Fruit fly (Drosophila melanogaster) whole organism, embryonic: ENCODE data around the gene ghi.

Experiments used
- CG11247 ChIP-seq: fragments of 200-800 bp; sonication (Bioruptor generic); IDR thresholded peaks from 2 replicates; pipeline ENCODE4 v1.3.6; 2022; ENCODE audit warnings: missing biosample characterization, missing genetic modification characterization
- CG11695 ChIP-seq: fragments of 200-800 bp; sonication (Bioruptor generic); IDR thresholded peaks from 3 replicates; pipeline ENCODE4 v1.3.6; 2022; ENCODE audit warnings: missing biosample characterization, missing genetic modification characterization
- CG14667 ChIP-seq: fragments of 200-800 bp; sonication (Bioruptor generic); IDR thresholded peaks from 2 replicates; pipeline ENCODE4 v1.3.6; 2022; ENCODE audit warnings: missing biosample characterization, missing genetic modification characterization
- CG15479 ChIP-seq: fragments of 200-800 bp; sonication (Bioruptor generic); optimal IDR thresholded peaks from 3 replicates; lab custom pipeline; 2019; ENCODE audit warnings: missing biosample characterization, mild to moderate bottlenecking, missing genetic modification characterization, moderate library complexity
- CG16815 ChIP-seq: fragments of 200-800 bp; sonication (Bioruptor generic); optimal IDR thresholded peaks from 3 replicates; lab custom pipeline; 2017; ENCODE audit warnings: missing biosample characterization, mild to moderate bottlenecking, missing genetic modification characterization
- CG18262 ChIP-seq: fragments of 200-800 bp; optimal IDR thresholded peaks from 3 replicates; lab custom pipeline; 2019; ENCODE audit warnings: missing biosample characterization, mild to moderate bottlenecking, missing genetic modification characterization, moderate library complexity
- CG2875 ChIP-seq: fragments of 200-800 bp; sonication (Bioruptor generic); optimal IDR thresholded peaks from 2 replicates; lab custom pipeline; 2017; ENCODE audit warnings: missing biosample characterization, mild to moderate bottlenecking, missing genetic modification characterization, missing genetic modification reagents
- CG3065 ChIP-seq: fragments of 200-800 bp; sonication (Bioruptor generic); optimal IDR thresholded peaks from 2 replicates; lab custom pipeline; 2016; ENCODE audit warnings: missing biosample characterization, missing genetic modification characterization
- CG6765 ChIP-seq: fragments of 200-800 bp; sonication (Bioruptor generic); optimal IDR thresholded peaks from 3 replicates; lab custom pipeline; 2017; ENCODE audit warnings: missing biosample characterization, mild to moderate bottlenecking, missing genetic modification characterization
- CG9727 ChIP-seq: fragments of 200-800 bp; sonication (Bioruptor generic); optimal IDR thresholded peaks from 3 replicates; lab custom pipeline; 2017; ENCODE audit warnings: missing biosample characterization, mild to moderate bottlenecking, missing genetic modification characterization
- CG9797 ChIP-seq: fragments of 200-800 bp; sonication (Bioruptor generic); optimal IDR thresholded peaks from 3 replicates; lab custom pipeline; 2018; ENCODE audit warnings: missing biosample characterization, mild to moderate bottlenecking, missing genetic modification characterization
- CHES-1-like ChIP-seq: fragments of 200-800 bp; sonication (Bioruptor generic); optimal IDR thresholded peaks from 2 replicates; lab custom pipeline; 2016; ENCODE audit warnings: missing biosample characterization, missing genetic modification characterization
- D ChIP-seq, 2 experiments: fragments of 200-800 bp in 1 of 2; fragments of >200 bp in 1 of 2; sonication (Bioruptor generic) in 1 of 2; optimal IDR thresholded peaks; 2 replicates in 1 of 2; 3 replicates in 1 of 2; lab custom pipeline; 2017; ENCODE audit warnings: mild to moderate bottlenecking in 1 of 2, missing biosample characterization in 1 of 2, missing genetic modification characterization in 1 of 2, missing genetic modification reagents in 1 of 2
- Dip3 ChIP-seq: fragments of 200-800 bp; sonication (Bioruptor generic); optimal IDR thresholded peaks from 3 replicates; lab custom pipeline; 2016; ENCODE audit warnings: missing biosample characterization, missing genetic modification characterization
- Dp ChIP-seq: fragments of 200-800 bp; sonication (Bioruptor generic); optimal IDR thresholded peaks from 2 replicates; lab custom pipeline; 2018; ENCODE audit warnings: missing biosample characterization, mild to moderate bottlenecking, missing genetic modification characterization, moderate library complexity
- Dref ChIP-seq: fragments of 200-800 bp; sonication (Bioruptor generic); IDR thresholded peaks from 2 replicates; pipeline ENCODE4 v1.3.6; 2022; ENCODE audit warnings: missing biosample characterization, missing genetic modification characterization
- Gug ChIP-seq: fragments of 200-800 bp; sonication (Bioruptor generic); IDR thresholded peaks from 4 replicates; pipeline ENCODE4 v1.3.6; 2022; ENCODE audit warnings: missing biosample characterization, missing genetic modification characterization
- HLH3B ChIP-seq: fragments of 200-800 bp; sonication (Bioruptor generic); IDR thresholded peaks from 2 replicates; pipeline ENCODE4 v1.3.6; 2022; ENCODE audit warnings: missing biosample characterization, missing genetic modification characterization
- HmgD ChIP-seq: fragments of 200-800 bp; sonication (Bioruptor generic); optimal IDR thresholded peaks from 3 replicates; lab custom pipeline; 2016; ENCODE audit warnings: missing biosample characterization, missing genetic modification characterization
- MTF-1 ChIP-seq: fragments of 200-800 bp; sonication (Bioruptor generic); optimal IDR thresholded peaks from 2 replicates; lab custom pipeline; 2018; ENCODE audit warnings: missing biosample characterization, mild to moderate bottlenecking, missing genetic modification characterization, borderline replicate concordance
- Opbp ChIP-seq: fragments of 200-800 bp; sonication (Bioruptor generic); IDR thresholded peaks from 3 replicates; pipeline ENCODE4 v1.3.6; 2022; ENCODE audit warnings: missing biosample characterization, missing genetic modification characterization; ENCODE audit not compliant: partially characterized antibody
- Pdp1 ChIP-seq, 2 experiments: fragments of 200-800 bp; sonication (Bioruptor generic); optimal IDR thresholded peaks; 3 replicates each; lab custom pipeline; 2016; ENCODE audit warnings: missing biosample characterization in 2 of 2, missing genetic modification characterization in 2 of 2, mild to moderate bottlenecking in 1 of 2, moderate library complexity in 1 of 2
- Six4 ChIP-seq: fragments of 200-800 bp; sonication (Bioruptor generic); optimal IDR thresholded peaks from 2 replicates; lab custom pipeline; 2016; ENCODE audit warnings: missing biosample characterization, missing genetic modification characterization
- Trl ChIP-seq, 3 experiments: fragments of >200 bp in 2 of 3; fragments of 200-800 bp in 1 of 3; sonication (Bioruptor generic) in 1 of 3; optimal IDR thresholded peaks; 2 replicates in 1 of 3; 3 replicates in 2 of 3; lab custom pipeline; 2016 to 2017; ENCODE audit warnings: missing biosample characterization in 1 of 3, missing genetic modification characterization in 1 of 3
- ac ChIP-seq: fragments of 200-800 bp; sonication (Bioruptor generic); optimal IDR thresholded peaks from 3 replicates; lab custom pipeline; 2017; ENCODE audit warnings: missing biosample characterization, mild to moderate bottlenecking, missing genetic modification characterization
- az2 ChIP-seq: fragments of 200-800 bp; sonication (Bioruptor generic); optimal IDR thresholded peaks from 3 replicates; lab custom pipeline; 2016; ENCODE audit warnings: missing biosample characterization, missing genetic modification characterization
- cad ChIP-seq: fragments of >200 bp; optimal IDR thresholded peaks from 2 replicates; lab custom pipeline; 2017; ENCODE audit warnings: missing biosample characterization, missing genetic modification characterization
- crol ChIP-seq: fragments of 200-800 bp; sonication (Bioruptor generic); IDR thresholded peaks from 2 replicates; pipeline ENCODE4 v1.3.6; 2022; ENCODE audit warnings: missing biosample characterization, missing genetic modification characterization
- crp ChIP-seq, 2 experiments: fragments of 200-800 bp; sonication (Bioruptor generic); optimal IDR thresholded peaks; 2 replicates in 1 of 2; 3 replicates in 1 of 2; lab custom pipeline; 2017; ENCODE audit warnings: missing biosample characterization in 2 of 2, missing genetic modification characterization in 2 of 2, mild to moderate bottlenecking in 1 of 2, moderate library complexity in 1 of 2
- ems ChIP-seq: fragments of 200-800 bp; sonication (Bioruptor generic); optimal IDR thresholded peaks from 3 replicates; lab custom pipeline; 2016; ENCODE audit warnings: missing biosample characterization, missing genetic modification characterization
- exex ChIP-seq: fragments of 200-800 bp; sonication (Bioruptor generic); optimal IDR thresholded peaks from 4 replicates; lab custom pipeline; 2018; ENCODE audit warnings: missing biosample characterization, mild to moderate bottlenecking, missing genetic modification characterization, moderate library complexity
- fd64A ChIP-seq: fragments of 200-800 bp; sonication (Bioruptor generic); optimal IDR thresholded peaks from 3 replicates; lab custom pipeline; 2018; ENCODE audit warnings: missing biosample characterization, mild to moderate bottlenecking, missing genetic modification characterization
- gfzf ChIP-seq: fragments of 200-800 bp; sonication (Bioruptor generic); optimal IDR thresholded peaks from 2 replicates; lab custom pipeline; 2016; ENCODE audit warnings: missing biosample characterization, mild to moderate bottlenecking, missing genetic modification characterization, moderate library complexity
- grau ChIP-seq: fragments of 200-800 bp; optimal IDR thresholded peaks from 3 replicates; lab custom pipeline; 2019; ENCODE audit warnings: missing biosample characterization, mild to moderate bottlenecking, missing genetic modification characterization, moderate library complexity
- jumu ChIP-seq: fragments of 200-800 bp; sonication (Bioruptor generic); optimal IDR thresholded peaks from 3 replicates; lab custom pipeline; 2016; ENCODE audit warnings: missing biosample characterization, missing genetic modification characterization
- kni ChIP-seq: fragments of 200-800 bp; sonication (Bioruptor generic); optimal IDR thresholded peaks from 3 replicates; lab custom pipeline; 2017; ENCODE audit warnings: mild to moderate bottlenecking, missing biosample characterization, missing genetic modification reagents, missing genetic modification characterization
- luna ChIP-seq: fragments of 200-800 bp; sonication (Bioruptor generic); optimal IDR thresholded peaks from 2 replicates; lab custom pipeline; 2016; ENCODE audit warnings: missing biosample characterization, missing genetic modification characterization
- p53 ChIP-seq: fragments of 200-800 bp; sonication (Bioruptor generic); optimal IDR thresholded peaks from 2 replicates; lab custom pipeline; 2016; ENCODE audit warnings: missing biosample characterization, missing genetic modification characterization
- pfk ChIP-seq: fragments of 200-800 bp; sonication (Bioruptor generic); optimal IDR thresholded peaks from 2 replicates; lab custom pipeline; 2018; ENCODE audit warnings: missing biosample characterization, mild to moderate bottlenecking, missing genetic modification characterization, moderate library complexity
- ro ChIP-seq: fragments of 200-800 bp; sonication (Bioruptor generic); IDR thresholded peaks from 2 replicates; pipeline ENCODE4 v1.3.6; 2022; ENCODE audit warnings: missing biosample characterization, missing genetic modification characterization
- stwl ChIP-seq: fragments of 200-800 bp; sonication (Bioruptor generic); optimal IDR thresholded peaks from 3 replicates; lab custom pipeline; 2018; ENCODE audit warnings: missing biosample characterization, mild to moderate bottlenecking, missing genetic modification characterization, moderate library complexity
- tll ChIP-seq, 2 experiments: fragments of 200-800 bp in 1 of 2; fragments of >200 bp in 1 of 2; sonication (Bioruptor generic) in 1 of 2; optimal IDR thresholded peaks; 2 replicates each; lab custom pipeline; 2017 to 2019; ENCODE audit warnings: missing biosample characterization in 2 of 2, missing genetic modification characterization in 2 of 2, mild to moderate bottlenecking in 1 of 2, moderate library complexity in 1 of 2
- tup ChIP-seq: fragments of 200-800 bp; sonication (Bioruptor generic); optimal IDR thresholded peaks from 2 replicates; lab custom pipeline; 2016; ENCODE audit warnings: missing biosample characterization, mild to moderate bottlenecking, missing genetic modification characterization, moderate library complexity

Gene ghi

DNA sequence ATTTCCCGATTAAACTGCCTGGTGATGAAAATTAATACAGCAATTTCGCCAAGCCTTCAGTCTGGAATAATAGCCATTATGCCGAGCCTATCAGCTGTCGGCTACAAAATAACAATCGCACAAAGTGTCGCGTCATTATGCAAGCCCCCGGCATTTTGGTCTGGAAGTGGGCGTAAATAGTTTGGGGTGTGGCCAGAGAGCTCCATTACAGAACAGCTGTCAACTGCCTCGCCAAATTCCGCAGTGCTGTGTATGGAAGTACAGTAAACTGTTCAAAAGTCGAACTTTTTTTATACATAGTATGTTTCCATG, 30.9 kb upstream of the ghi start:
- peak; percentile 39 for TF ChIP-seq grau (tag; lab: Kevin White, UChicago)
- peak in 1 of 2 experiments; percentile 52 for TF ChIP-seq Pdp1 (GFP tag; optimal IDR thresholded peaks at IDR 0.05; lab: Kevin White, UChicago)
- TF ChIP-seq CG9727 (GFP tag; lab: Kevin White, UChicago) = no peak

dm6 chr3L:9421621-9422020, 30.1 kb upstream of the ghi start:
- TF ChIP-seq CG14667 (GFP tag; lab: Robert Waterston, UW) = no peak
- TF ChIP-seq p53 (GFP tag; lab: Kevin White, UChicago) = peak; percentile 98
- no peak for TF ChIP-seq ems (GFP tag; lab: Kevin White, UChicago)
- peak in 1 of 2 experiments; percentile 20 for TF ChIP-seq tll (GFP tag; optimal IDR thresholded peaks at IDR 0.05; lab: Kevin White, UChicago)
- TF ChIP-seq jumu (GFP tag; lab: Kevin White, UChicago) = no peak
- TF ChIP-seq ac (GFP tag; lab: Kevin White, UChicago) = peak; percentile 77
- TF ChIP-seq Opbp (GFP tag; lab: Robert Waterston, UW) = no peak
- no peak for TF ChIP-seq HmgD (GFP tag; lab: Kevin White, UChicago)
- no peak for TF ChIP-seq CG9797 (GFP tag; lab: Kevin White, UChicago)
- no peak for TF ChIP-seq Gug

DNA sequence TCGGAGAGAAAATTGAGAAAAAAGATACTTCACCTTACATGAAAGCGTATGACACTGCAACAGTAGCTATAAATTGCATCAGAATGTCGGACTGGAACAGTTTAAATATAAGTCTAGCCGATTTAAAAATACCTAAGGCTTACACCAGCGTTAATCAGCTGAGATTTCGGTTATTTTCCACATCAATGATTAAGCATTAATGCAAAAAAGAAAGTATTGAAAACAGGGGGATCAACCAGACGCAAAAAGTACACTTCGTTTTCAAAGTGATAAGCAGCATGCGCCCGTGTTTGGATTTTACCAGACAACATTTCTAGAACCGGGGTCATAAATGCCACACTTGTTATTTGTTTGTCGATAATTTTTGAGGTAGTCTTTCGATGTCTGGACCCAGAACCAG, 29.5 kb upstream of the ghi start:
- TF ChIP-seq stwl (tag; lab: Kevin White, UChicago) (no peak), CG15479 (GFP tag; lab: Kevin White, UChicago) (peak; percentile 59), cad (GFP tag; lab: Kevin White, UChicago) (peak; percentile 13)

DNA sequence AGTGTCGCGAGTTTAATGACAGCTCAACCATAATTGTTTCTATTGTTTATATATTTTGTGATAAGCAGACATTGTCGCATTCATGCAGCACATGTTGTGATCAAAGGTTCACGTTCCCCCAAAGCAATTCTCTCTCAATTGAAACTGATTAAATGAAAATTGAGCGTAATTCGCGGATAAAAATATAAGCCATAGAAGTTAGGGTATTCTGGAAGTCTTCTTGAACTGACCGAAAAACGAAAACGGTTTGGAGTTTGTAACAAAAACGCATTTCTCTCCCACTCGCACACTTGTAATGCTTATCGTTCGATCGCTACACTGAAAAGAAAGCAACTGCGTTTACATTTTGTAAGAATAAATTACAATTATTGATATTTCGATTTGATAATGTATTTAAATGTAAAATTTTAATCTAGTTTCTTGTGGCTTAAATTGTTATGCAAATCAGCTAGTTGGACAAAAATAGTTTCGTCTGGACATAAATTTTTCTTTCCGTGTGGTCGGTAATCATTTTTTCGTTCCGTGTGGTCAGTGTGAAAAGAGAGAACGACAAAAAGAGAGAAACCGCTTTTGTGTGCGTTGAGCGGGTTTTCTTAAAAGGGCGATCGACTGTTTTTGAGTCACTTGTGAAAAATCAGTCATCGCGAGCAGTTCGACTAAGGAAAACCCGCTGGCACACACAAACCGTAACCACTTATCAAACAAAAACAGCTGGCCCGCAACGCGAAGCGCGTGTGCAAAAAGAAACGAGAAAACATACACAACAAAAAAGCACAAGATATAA, 28.8 kb upstream of the ghi start, which contains the start of gene aay:
aay (plus strand) TSS at position 618 of the 784 bp plus-strand sequence.
- peak; percentile 97 for TF ChIP-seq tup
- peak; percentile 98 for TF ChIP-seq CG6765
- TF ChIP-seq CG11695 (GFP tag; lab: Robert Waterston, UW) = peak; percentile 98
- peak; percentile 40 for TF ChIP-seq Dref (GFP tag; lab: Robert Waterston, UW)
- peak; percentile 95 for TF ChIP-seq kni (GFP tag; lab: Kevin White, UChicago)
- peak; percentile 99 for TF ChIP-seq az2 (GFP tag; lab: Kevin White, UChicago)
- peak; percentile 96 for TF ChIP-seq ro
- peak; percentile 98 for TF ChIP-seq HLH3B (GFP tag; lab: Robert Waterston, UW)
- peak; percentile 99 for TF ChIP-seq CG2875
- peak; percentile 79 for TF ChIP-seq crol (GFP tag; lab: Robert Waterston, UW)
- TF ChIP-seq Dp (GFP tag; lab: Kevin White, UChicago) = peak; percentile 21
- TF ChIP-seq luna (GFP tag; lab: Kevin White, UChicago) = peak; percentile 85
- TF ChIP-seq Trl (optimal IDR thresholded peaks at IDR 0.05; lab: Kevin White, UChicago) = peak; percentile 60 to 80
- TF ChIP-seq Trl (GFP tag; optimal IDR thresholded peaks at IDR 0.05; lab: Kevin White, UChicago) = peak; percentile 95
- peak; percentile 97 for TF ChIP-seq fd64A (GFP tag; lab: Kevin White, UChicago)
- TF ChIP-seq CG16815 (GFP tag; lab: Kevin White, UChicago) = peak; percentile 98
- TF ChIP-seq exex (tag; lab: Kevin White, UChicago) = peak; percentile 94
- peak; percentile 95 for TF ChIP-seq MTF-1 (GFP tag; lab: Kevin White, UChicago)
- peak; percentile 97 for TF ChIP-seq CG11247 (GFP tag; lab: Robert Waterston, UW)
- TF ChIP-seq pfk = peak; percentile 50
- peak in 1 of 2 experiments; percentile 75 for TF ChIP-seq crp (GFP tag; optimal IDR thresholded peaks at IDR 0.05; lab: Kevin White, UChicago)
- peak; percentile 29 for TF ChIP-seq gfzf (GFP tag; lab: Kevin White, UChicago)
- TF ChIP-seq CG18262 (tag; lab: Kevin White, UChicago) = peak; percentile 100
- TF ChIP-seq D (optimal IDR thresholded peaks at IDR 0.05; lab: Kevin White, UChicago) = no peak
- peak; percentile 99 for TF ChIP-seq D (GFP tag; optimal IDR thresholded peaks at IDR 0.05; lab: Kevin White, UChicago)
- peak; percentile 98 for TF ChIP-seq Dip3 (GFP tag; lab: Kevin White, UChicago)
- TF ChIP-seq CHES-1-like (GFP tag; lab: Kevin White, UChicago) = peak; percentile 97
- TF ChIP-seq Six4 (GFP tag; lab: Kevin White, UChicago) = peak; percentile 99
- peak; percentile 98 for TF ChIP-seq CG3065 (GFP tag; lab: Kevin White, UChicago)
